Worm (Caenorhabditis elegans): ENCODE data around the gene C46A5.1.

The C46A5.1 gene

DNA sequence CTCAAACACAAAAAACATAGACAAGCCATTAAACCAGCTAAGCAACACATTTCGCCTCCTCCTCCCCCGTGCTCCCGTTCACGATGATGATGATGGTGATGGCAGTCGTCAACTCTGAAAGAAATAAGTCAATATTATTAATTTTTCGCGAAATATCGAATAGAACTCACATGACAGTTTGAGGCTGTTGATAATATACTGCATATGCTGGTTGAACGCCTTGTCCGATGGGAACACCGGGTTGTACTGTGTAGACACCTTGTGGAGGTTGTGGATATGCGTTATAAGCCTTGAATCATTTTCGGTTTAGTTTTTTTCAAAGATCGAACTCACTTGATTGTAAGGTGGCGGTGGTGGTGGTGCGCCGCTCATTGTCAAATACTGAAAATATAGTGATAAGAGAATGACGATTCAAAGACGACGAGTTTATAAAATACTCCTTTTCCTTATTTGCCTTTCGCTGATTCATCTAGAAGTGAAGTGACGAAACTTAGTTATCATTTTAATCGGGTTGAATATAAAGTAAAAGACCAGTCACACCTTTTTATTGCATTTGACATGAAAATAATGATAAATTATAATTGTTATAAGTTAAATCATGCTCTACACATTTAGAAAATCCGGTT lies 28.2 kb downstream of the C46A5.1 start, which contains the start of gene C33H5.13:
Gene C33H5.13, minus strand, starts transcription at position 443 of the 626 bp plus-strand sequence.
- TF ChIP-seq ref-1 (GFP tag; conservative IDR thresholded peaks at IDR 0.05) (no peak), klf-2 (GFP tag; conservative IDR thresholded peaks at IDR 0.05) (no peak), ztf-23 (GFP tag; IDR thresholded peaks at IDR 0.05) (no peak), T22C8.4 (GFP tag; IDR thresholded peaks at IDR 0.05) (no peak), flt-1 (GFP tag; IDR thresholded peaks at IDR 0.05) (no peak), tab-1 (GFP tag; IDR thresholded peaks at IDR 0.05) (no peak), ztf-29 (GFP tag; IDR thresholded peaks at IDR 0.05) (no peak), cog-1 (tag; optimal IDR thresholded peaks at IDR 0.05) (no peak), med-1 (GFP tag; optimal IDR thresholded peaks at IDR 0.05; ENCODE audit: insufficient read depth) (no peak)

- TF ChIP-seq ref-1 (GFP tag; conservative IDR thresholded peaks at IDR 0.05) = no peak
- no peak for TF ChIP-seq tab-1 (GFP tag; IDR thresholded peaks at IDR 0.05)
- TF ChIP-seq ztf-23 (GFP tag; IDR thresholded peaks at IDR 0.05) = no peak
- no peak for TF ChIP-seq ztf-29 (GFP tag; IDR thresholded peaks at IDR 0.05)
- TF ChIP-seq med-1 (GFP tag; optimal IDR thresholded peaks at IDR 0.05; ENCODE audit: insufficient read depth) = no peak
- no peak for TF ChIP-seq cog-1 (tag; optimal IDR thresholded peaks at IDR 0.05)
- TF ChIP-seq T22C8.4 (GFP tag; IDR thresholded peaks at IDR 0.05) = no peak
- TF ChIP-seq flt-1 (GFP tag; IDR thresholded peaks at IDR 0.05) = no peak
- no peak for TF ChIP-seq klf-2 (GFP tag; conservative IDR thresholded peaks at IDR 0.05)
Observed at ce11 chrIV:7794709-7795108, 31.0 kb downstream of the C46A5.1 start, which contains the start of gene ntp-1. ntp-1 (minus strand) TSS chrIV:7794809.

DNA sequence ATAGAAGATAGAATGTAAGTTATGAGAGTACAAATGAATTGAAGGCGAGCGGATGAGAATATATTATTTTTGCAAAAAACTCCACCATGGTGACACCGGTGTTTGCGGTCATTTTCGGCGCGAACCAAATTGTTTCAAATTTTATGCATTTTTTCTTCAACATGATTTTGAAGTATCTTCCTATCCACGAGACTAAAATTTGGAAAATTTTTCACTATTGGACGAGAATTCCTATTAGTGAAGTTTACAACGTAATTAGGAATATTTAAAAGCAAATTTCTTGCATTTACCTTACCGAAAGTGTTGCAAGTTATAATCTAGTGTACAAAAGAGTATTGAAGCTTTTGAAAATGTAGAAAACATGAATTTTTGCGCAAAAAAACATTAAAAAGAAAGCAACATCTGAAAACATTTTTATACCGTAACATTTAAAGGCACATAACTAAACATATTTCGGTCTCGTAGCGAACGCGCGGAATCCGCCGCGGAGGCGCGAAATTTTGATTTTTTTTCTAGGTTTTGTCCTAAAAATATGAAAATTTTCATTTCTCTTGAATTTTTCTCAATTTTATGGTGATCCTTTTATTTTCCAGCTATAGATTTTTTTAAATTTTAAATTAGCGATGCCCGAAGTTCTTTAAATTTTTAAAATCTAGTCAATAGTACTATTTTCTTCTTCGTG lies 32.8 kb downstream of the C46A5.1 start, which contains the start of gene sgo-1:
Gene sgo-1, minus strand, starts transcription at position 51 of the 682 bp plus-strand sequence.
- TF ChIP-seq cog-1 (tag; optimal IDR thresholded peaks at IDR 0.05) (no peak), tab-1 (GFP tag; IDR thresholded peaks at IDR 0.05) (no peak), med-1 (GFP tag; optimal IDR thresholded peaks at IDR 0.05; ENCODE audit: insufficient read depth) (no peak), ztf-29 (GFP tag; IDR thresholded peaks at IDR 0.05) (no peak), flt-1 (GFP tag; IDR thresholded peaks at IDR 0.05) (no peak), T22C8.4 (GFP tag; IDR thresholded peaks at IDR 0.05) (no peak), ztf-23 (GFP tag; IDR thresholded peaks at IDR 0.05) (no peak), klf-2 (GFP tag; conservative IDR thresholded peaks at IDR 0.05) (no peak), ref-1 (GFP tag; conservative IDR thresholded peaks at IDR 0.05) (no peak)

DNA sequence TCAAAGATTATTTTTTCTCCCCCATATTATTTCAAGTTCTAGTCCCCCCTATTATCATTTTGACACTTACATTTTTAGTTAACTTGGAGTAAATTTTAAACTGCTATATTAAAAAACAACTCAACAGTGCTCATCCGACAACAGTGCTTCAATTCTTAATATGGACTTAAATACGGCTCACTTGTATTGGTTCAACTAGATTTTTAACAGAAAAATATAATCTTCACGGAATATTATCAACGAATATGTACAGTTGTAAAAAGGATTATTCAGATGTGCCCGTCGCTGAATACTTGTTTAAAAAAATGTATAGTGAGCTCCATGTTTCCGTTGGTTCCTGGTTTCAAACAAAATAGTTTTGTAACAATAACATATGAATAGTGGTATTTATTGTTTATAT lies 36.6 kb downstream of the C46A5.1 start:
- TF ChIP-seq klf-2 (GFP tag; conservative IDR thresholded peaks at IDR 0.05) (no peak), ztf-23 (GFP tag; IDR thresholded peaks at IDR 0.05) (no peak), flt-1 (GFP tag; IDR thresholded peaks at IDR 0.05) (no peak), ref-1 (GFP tag; conservative IDR thresholded peaks at IDR 0.05) (no peak), med-1 (GFP tag; optimal IDR thresholded peaks at IDR 0.05; ENCODE audit: insufficient read depth) (no peak), T22C8.4 (GFP tag; IDR thresholded peaks at IDR 0.05) (no peak), cog-1 (tag; optimal IDR thresholded peaks at IDR 0.05) (no peak), tab-1 (GFP tag; IDR thresholded peaks at IDR 0.05) (no peak), ztf-29 (GFP tag; IDR thresholded peaks at IDR 0.05) (no peak)

DNA sequence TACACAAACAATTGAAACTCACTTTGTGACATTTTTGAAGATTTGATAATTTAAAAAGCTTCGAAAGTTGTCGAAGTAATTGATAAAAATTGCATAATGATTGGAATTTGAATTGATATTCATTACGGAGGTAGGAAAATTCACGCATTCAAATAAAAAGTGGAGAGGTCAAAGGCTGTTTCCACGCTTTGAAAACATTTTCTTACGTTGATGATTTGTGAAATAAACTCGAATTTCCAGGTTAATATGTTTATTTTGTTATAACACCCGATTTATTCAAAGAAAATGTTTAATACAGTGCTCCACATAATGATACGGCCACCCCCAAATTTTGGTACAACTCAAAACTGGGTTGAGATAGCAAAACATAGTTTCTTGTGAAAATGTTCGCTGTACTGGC lies 39.5 kb downstream of the C46A5.1 start, which contains the start of gene C33H5.16:
Gene C33H5.16, minus strand, starts transcription at position 101 of the 400 bp plus-strand sequence.
- TF ChIP-seq T22C8.4 (GFP tag; IDR thresholded peaks at IDR 0.05) (no peak), cog-1 (tag; optimal IDR thresholded peaks at IDR 0.05) (no peak), klf-2 (GFP tag; conservative IDR thresholded peaks at IDR 0.05) (no peak), ref-1 (GFP tag; conservative IDR thresholded peaks at IDR 0.05) (no peak)

DNA sequence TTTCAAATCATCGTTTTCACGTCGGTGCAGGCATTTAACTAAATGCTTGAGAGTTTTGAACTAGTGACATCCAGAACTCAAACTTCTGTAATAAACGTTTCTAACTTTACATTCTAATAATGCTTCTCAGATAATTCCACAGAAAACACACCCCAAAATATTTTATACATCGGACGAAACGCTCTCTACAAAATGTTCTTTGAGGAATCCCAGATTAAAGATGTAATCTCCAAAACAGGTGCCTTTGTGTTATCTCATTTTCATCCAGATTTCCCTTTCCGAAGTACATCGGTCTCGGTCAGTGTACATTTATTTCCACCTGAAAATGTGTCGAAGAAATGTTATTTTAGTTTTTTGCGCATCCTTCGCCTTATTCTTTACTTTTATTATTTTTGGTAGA lies 41.0 kb downstream of the C46A5.1 start, which contains the start of gene C33H5.2:
Gene C33H5.2, plus strand, starts transcription at position 301 of the 400 bp plus-strand sequence.
- TF ChIP-seq ztf-29 (GFP tag; IDR thresholded peaks at IDR 0.05) (no peak), med-1 (GFP tag; optimal IDR thresholded peaks at IDR 0.05; ENCODE audit: insufficient read depth) (no peak), klf-2 (GFP tag; conservative IDR thresholded peaks at IDR 0.05) (no peak), ztf-23 (GFP tag; IDR thresholded peaks at IDR 0.05) (no peak), T22C8.4 (GFP tag; IDR thresholded peaks at IDR 0.05) (no peak), cog-1 (tag; optimal IDR thresholded peaks at IDR 0.05) (no peak), ref-1 (GFP tag; conservative IDR thresholded peaks at IDR 0.05) (no peak), tab-1 (GFP tag; IDR thresholded peaks at IDR 0.05) (no peak), flt-1 (GFP tag; IDR thresholded peaks at IDR 0.05) (no peak)

DNA sequence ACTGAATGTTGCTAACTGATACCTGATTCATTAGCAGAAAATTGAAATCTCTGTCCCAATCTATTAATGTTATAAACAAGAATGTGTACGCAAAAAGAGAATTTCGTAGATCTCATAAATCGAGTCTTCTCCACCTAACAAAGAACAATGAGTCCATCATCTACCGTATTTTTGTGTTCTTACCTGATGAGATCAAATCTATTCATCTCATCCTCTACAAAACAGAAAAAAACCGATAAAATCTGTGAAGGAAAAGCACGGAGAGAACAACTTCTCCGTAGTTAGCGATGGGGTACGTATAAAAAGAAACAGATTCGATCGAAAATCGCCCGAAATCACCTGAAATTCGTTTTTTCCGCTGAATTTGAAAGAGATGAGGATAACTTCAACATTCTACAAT lies 44.9 kb downstream of the C46A5.1 start, which contains the start of gene C33H5.1:
Gene C33H5.1, plus strand, starts transcription at position 330 of the 400 bp plus-strand sequence.
- TF ChIP-seq med-1 (GFP tag; optimal IDR thresholded peaks at IDR 0.05; ENCODE audit: insufficient read depth) (no peak), ztf-29 (GFP tag; IDR thresholded peaks at IDR 0.05) (no peak), klf-2 (GFP tag; conservative IDR thresholded peaks at IDR 0.05) (no peak), ztf-23 (GFP tag; IDR thresholded peaks at IDR 0.05) (no peak), T22C8.4 (GFP tag; IDR thresholded peaks at IDR 0.05) (no peak), flt-1 (GFP tag; IDR thresholded peaks at IDR 0.05) (no peak)

- TF ChIP-seq ztf-29 (GFP tag; IDR thresholded peaks at IDR 0.05) (no peak), med-1 (GFP tag; optimal IDR thresholded peaks at IDR 0.05; ENCODE audit: insufficient read depth) (no peak), T22C8.4 (GFP tag; IDR thresholded peaks at IDR 0.05) (no peak), flt-1 (GFP tag; IDR thresholded peaks at IDR 0.05) (no peak), cog-1 (tag; optimal IDR thresholded peaks at IDR 0.05) (no peak), klf-2 (GFP tag; conservative IDR thresholded peaks at IDR 0.05) (no peak), tab-1 (GFP tag; IDR thresholded peaks at IDR 0.05) (no peak)
Observed at ce11 chrIV:7812709-7813108, 49.0 kb downstream of the C46A5.1 start, which contains the start of gene zgpa-1. zgpa-1 (minus strand) TSS chrIV:7812809.

ce11 chrIV:7815683-7816183 lies 52.0 kb downstream of the C46A5.1 start, which contains the start of gene cdgs-1:
cdgs-1 (minus strand) TSS chrIV:7815733.
- TF ChIP-seq tab-1 (GFP tag; IDR thresholded peaks at IDR 0.05) (no peak), ztf-29 (GFP tag; IDR thresholded peaks at IDR 0.05) (no peak), cog-1 (tag; optimal IDR thresholded peaks at IDR 0.05) (no peak), klf-2 (GFP tag; conservative IDR thresholded peaks at IDR 0.05) (no peak), ref-1 (GFP tag; conservative IDR thresholded peaks at IDR 0.05) (no peak), ztf-23 (GFP tag; IDR thresholded peaks at IDR 0.05) (no peak), med-1 (GFP tag; optimal IDR thresholded peaks at IDR 0.05; ENCODE audit: insufficient read depth) (no peak), T22C8.4 (GFP tag; IDR thresholded peaks at IDR 0.05) (no peak), flt-1 (GFP tag; IDR thresholded peaks at IDR 0.05) (no peak)
